Worm (Caenorhabditis elegans) whole organism, late embryonic: ENCODE results near the gene M163.5.
A peak's percentile ranks its signal among the peaks of the same experiment; 100 is the strongest.

Experiments used
- C08G9.2 ChIP-seq: sonication (generic microtip); optimal IDR thresholded peaks from 2 replicates; lab custom pipeline; 2016; ENCODE audit warnings: mild to moderate bottlenecking, missing genetic modification characterization, moderate library complexity, missing compliant biosample characterization
- F13H6.1 ChIP-seq: sonication (generic microtip); optimal IDR thresholded peaks from 2 replicates; lab custom pipeline; 2016; ENCODE audit warnings: missing genetic modification characterization, missing compliant biosample characterization
- K02D7.2 ChIP-seq: sonication (generic microtip); optimal IDR thresholded peaks from 2 replicates; lab custom pipeline; 2017; ENCODE audit warnings: mild to moderate bottlenecking, missing genetic modification characterization, missing compliant biosample characterization
- K09A11.1 ChIP-seq: sonication (generic microtip); optimal IDR thresholded peaks from 2 replicates; lab custom pipeline; 2017; ENCODE audit warnings: antibody characterized with exemption, mild to moderate bottlenecking, missing genetic modification characterization, missing compliant biosample characterization; ENCODE audit not compliant: insufficient read depth
- ama-1 ChIP-seq: fragments of 150-350 bp; optimal IDR thresholded peaks from 2 replicates; lab custom pipeline; 2014
- ceh-14 ChIP-seq: sonication (generic microtip); optimal IDR thresholded peaks from 2 replicates; lab custom pipeline; 2016; ENCODE audit warnings: missing genotype, missing genetic modification characterization, missing compliant biosample characterization
- ceh-18 ChIP-seq: sonication (generic microtip); optimal IDR thresholded peaks from 2 replicates; lab custom pipeline; 2016; ENCODE audit warnings: missing genetic modification characterization, missing compliant biosample characterization
- ceh-19 ChIP-seq: fragments of 200-800 bp; sonication (Bioruptor generic); optimal IDR thresholded peaks from 2 replicates; lab custom pipeline; 2018; ENCODE audit warnings: mild to moderate bottlenecking, missing genetic modification characterization, missing compliant biosample characterization
- ceh-2 ChIP-seq: sonication (generic microtip); optimal IDR thresholded peaks from 2 replicates; lab custom pipeline; 2016; ENCODE audit warnings: missing genotype, missing genetic modification characterization, missing compliant biosample characterization
- ceh-31 ChIP-seq: sonication (generic microtip); optimal IDR thresholded peaks from 2 replicates; lab custom pipeline; 2016; ENCODE audit warnings: missing genetic modification characterization, missing compliant biosample characterization
- ceh-34 ChIP-seq: sonication (generic microtip); optimal IDR thresholded peaks from 2 replicates; lab custom pipeline; 2016; ENCODE audit warnings: mild to moderate bottlenecking, missing genetic modification characterization, missing compliant biosample characterization
- ceh-45 ChIP-seq: fragments of 200-800 bp; sonication (Bioruptor generic); IDR thresholded peaks from 2 replicates; pipeline ENCODE4 v1.3.6; 2022; ENCODE audit warnings: missing genetic modification reagents, missing genetic modification characterization, missing compliant biosample characterization
- ceh-48 ChIP-seq: sonication (generic microtip); optimal IDR thresholded peaks from 2 replicates; lab custom pipeline; 2016; ENCODE audit warnings: missing genetic modification characterization, inconsistent platforms, missing compliant biosample characterization
- che-1 ChIP-seq: sonication (generic microtip); optimal IDR thresholded peaks from 2 replicates; lab custom pipeline; 2016; ENCODE audit warnings: mild to moderate bottlenecking, missing genetic modification characterization, missing compliant biosample characterization
- dmd-4 ChIP-seq: sonication (generic microtip); optimal IDR thresholded peaks from 2 replicates; lab custom pipeline; 2016; ENCODE audit warnings: borderline replicate concordance, missing genetic modification characterization, missing compliant biosample characterization
- dve-1 ChIP-seq: sonication (generic microtip); optimal IDR thresholded peaks from 2 replicates; lab custom pipeline; 2017; ENCODE audit warnings: antibody characterized with exemption, mild to moderate bottlenecking, missing genetic modification characterization, missing compliant biosample characterization
- elt-2 ChIP-seq: sonication (generic microtip); optimal IDR thresholded peaks from 2 replicates; lab custom pipeline; 2016; ENCODE audit warnings: missing genetic modification reagents, missing genetic modification characterization, missing compliant biosample characterization
- elt-4 ChIP-seq: sonication (generic microtip); optimal IDR thresholded peaks from 2 replicates; lab custom pipeline; 2016; ENCODE audit warnings: missing genetic modification characterization, missing compliant biosample characterization
- ets-4 ChIP-seq: sonication (generic microtip); optimal IDR thresholded peaks from 2 replicates; lab custom pipeline; 2016; ENCODE audit warnings: missing genetic modification characterization, missing compliant biosample characterization
- eyg-1 ChIP-seq: sonication (generic microtip); optimal IDR thresholded peaks from 2 replicates; lab custom pipeline; 2016; ENCODE audit warnings: missing genotype, missing genetic modification characterization, missing compliant biosample characterization
- fkh-6 ChIP-seq: sonication (generic microtip); optimal IDR thresholded peaks from 2 replicates; lab custom pipeline; 2016; ENCODE audit warnings: missing genetic modification characterization, missing compliant biosample characterization
- gmeb-2 ChIP-seq: sonication (generic microtip); optimal IDR thresholded peaks from 2 replicates; lab custom pipeline; 2016; ENCODE audit warnings: missing genetic modification characterization, inconsistent platforms, missing compliant biosample characterization
- hlh-13 ChIP-seq: fragments of 200-800 bp; sonication (Bioruptor generic); optimal IDR thresholded peaks from 2 replicates; lab custom pipeline; 2018; ENCODE audit warnings: mild to moderate bottlenecking, missing genetic modification characterization, missing compliant biosample characterization
- hlh-30 ChIP-seq: sonication (generic microtip); optimal IDR thresholded peaks from 2 replicates; lab custom pipeline; 2017; ENCODE audit warnings: antibody characterized with exemption, missing genetic modification characterization, missing compliant biosample characterization; ENCODE audit not compliant: insufficient read depth
- hlh-6 ChIP-seq: sonication (generic microtip); optimal IDR thresholded peaks from 2 replicates; lab custom pipeline; 2016; ENCODE audit warnings: missing genotype, missing genetic modification characterization, missing compliant biosample characterization
- hlh-8 ChIP-seq: sonication (generic microtip); optimal IDR thresholded peaks from 2 replicates; lab custom pipeline; 2016; ENCODE audit warnings: missing genotype, missing genetic modification characterization, missing compliant biosample characterization
- lim-6 ChIP-seq: sonication (generic microtip); optimal IDR thresholded peaks from 2 replicates; lab custom pipeline; 2016; ENCODE audit warnings: missing genetic modification characterization, missing compliant biosample characterization
- madf-2 ChIP-seq: sonication (generic microtip); optimal IDR thresholded peaks from 2 replicates; lab custom pipeline; 2017; ENCODE audit warnings: missing genetic modification characterization, missing compliant biosample characterization
- mec-3 ChIP-seq: sonication (generic microtip); optimal IDR thresholded peaks from 2 replicates; lab custom pipeline; 2016; ENCODE audit warnings: borderline replicate concordance, missing genetic modification characterization, missing compliant biosample characterization
- nfya-1 ChIP-seq: sonication (generic microtip); optimal IDR thresholded peaks from 2 replicates; lab custom pipeline; 2017; ENCODE audit warnings: missing genetic modification characterization, mild to moderate bottlenecking, missing compliant biosample characterization, antibody characterized with exemption, moderate library complexity
- nhr-232 ChIP-seq: sonication (generic microtip); optimal IDR thresholded peaks from 2 replicates; lab custom pipeline; 2016; ENCODE audit warnings: missing genetic modification characterization, missing compliant biosample characterization
- npax-4 ChIP-seq: sonication (generic microtip); optimal IDR thresholded peaks from 2 replicates; lab custom pipeline; 2016; ENCODE audit warnings: missing genetic modification characterization, missing compliant biosample characterization
- pag-3 ChIP-seq: sonication (generic microtip); optimal IDR thresholded peaks from 2 replicates; lab custom pipeline; 2016; ENCODE audit warnings: missing compliant biosample characterization, missing genetic modification characterization, borderline replicate concordance
- pat-9 ChIP-seq: fragments of 200-800 bp; sonication (Bioruptor generic); optimal IDR thresholded peaks from 2 replicates; lab custom pipeline; 2018; ENCODE audit warnings: mild to moderate bottlenecking, missing genetic modification characterization, moderate library complexity, missing compliant biosample characterization
- pax-1 ChIP-seq: fragments of 150-350 bp; optimal IDR thresholded peaks from 2 replicates; lab custom pipeline; 2014; ENCODE audit warnings: missing biosample characterization, missing genetic modification characterization
- pha-4 ChIP-seq: fragments of 150-350 bp; optimal IDR thresholded peaks from 2 replicates; lab custom pipeline; 2018; ENCODE audit warnings: missing biosample characterization, missing genetic modification reagents, missing genetic modification characterization
- pqm-1 ChIP-seq: sonication (generic microtip); optimal IDR thresholded peaks from 2 replicates; lab custom pipeline; 2016; ENCODE audit warnings: missing genetic modification characterization, missing compliant biosample characterization
- ref-2 ChIP-seq: sonication (generic microtip); optimal IDR thresholded peaks from 2 replicates; lab custom pipeline; 2016; ENCODE audit warnings: missing genetic modification characterization, missing compliant biosample characterization
- rnt-1 ChIP-seq: sonication (generic microtip); optimal IDR thresholded peaks from 2 replicates; lab custom pipeline; 2016; ENCODE audit warnings: missing genetic modification characterization, missing compliant biosample characterization
- sdc-2 ChIP-seq: sonication (generic microtip); optimal IDR thresholded peaks from 2 replicates; lab custom pipeline; 2016; ENCODE audit warnings: missing genotype, missing genetic modification characterization, missing compliant biosample characterization
- sox-2 ChIP-seq: fragments of 200-800 bp; sonication (Bioruptor generic); IDR thresholded peaks from 2 replicates; pipeline ENCODE4 v1.3.6; 2022; ENCODE audit warnings: missing genetic modification reagents, missing genetic modification characterization, missing compliant biosample characterization
- sox-4 ChIP-seq: sonication (generic microtip); optimal IDR thresholded peaks from 2 replicates; lab custom pipeline; 2017; ENCODE audit warnings: mild to moderate bottlenecking, missing genetic modification characterization, inconsistent platforms, missing compliant biosample characterization
- syd-9 ChIP-seq: sonication (generic microtip); optimal IDR thresholded peaks from 2 replicates; lab custom pipeline; 2016; ENCODE audit warnings: mild to moderate bottlenecking, missing genetic modification characterization, moderate library complexity, missing compliant biosample characterization
- tbx-2 ChIP-seq: sonication (generic microtip); optimal IDR thresholded peaks from 2 replicates; lab custom pipeline; 2016; ENCODE audit warnings: missing genetic modification characterization, missing compliant biosample characterization
- tbx-7 ChIP-seq: sonication (generic microtip); optimal IDR thresholded peaks from 2 replicates; lab custom pipeline; 2016; ENCODE audit warnings: missing genotype, missing genetic modification characterization, missing compliant biosample characterization
- ttx-3 ChIP-seq: sonication (generic microtip); optimal IDR thresholded peaks from 2 replicates; lab custom pipeline; 2016; ENCODE audit warnings: missing genetic modification reagents, missing genetic modification characterization, missing compliant biosample characterization
- unc-42 ChIP-seq: sonication (generic microtip); optimal IDR thresholded peaks from 2 replicates; lab custom pipeline; 2016; ENCODE audit warnings: missing genotype, missing genetic modification characterization, missing compliant biosample characterization
- unc-86 ChIP-seq: sonication (generic microtip); optimal IDR thresholded peaks from 2 replicates; lab custom pipeline; 2016; ENCODE audit warnings: missing genetic modification characterization, missing compliant biosample characterization
- zip-5 ChIP-seq: sonication (generic microtip); optimal IDR thresholded peaks from 2 replicates; lab custom pipeline; 2016; ENCODE audit warnings: missing genetic modification characterization, missing compliant biosample characterization
- ztf-16 ChIP-seq: sonication (generic microtip); optimal IDR thresholded peaks from 2 replicates; lab custom pipeline; 2017; ENCODE audit warnings: missing genetic modification characterization, missing compliant biosample characterization

The M163.5 gene

ce11 chrX:14489945-14490344, 16.1 kb downstream of the M163.5 start, which contains the start of gene his-24 (continued):
- TF ChIP-seq mec-3 (tag; lab: Kevin White, UChicago) (no peak), madf-2 (no peak), ceh-19 (GFP tag; lab: Kevin White, UChicago) (peak; percentile 13), ztf-16 (tag; lab: Kevin White, UChicago) (no peak), sox-4 (no peak), syd-9 (tag; lab: Kevin White, UChicago) (no peak), nhr-232 (tag; lab: Kevin White, UChicago) (no peak), unc-86 (no peak), pag-3 (tag; lab: Kevin White, UChicago) (no peak), K09A11.1 (tag; lab: Kevin White, UChicago) (no peak), fkh-6 (no peak), zip-5 (no peak), C08G9.2 (tag; lab: Kevin White, UChicago) (no peak), gmeb-2 (tag; lab: Kevin White, UChicago) (no peak), unc-42 (tag; lab: Kevin White, UChicago) (peak; percentile 20), ceh-18 (peak; percentile 63), nfya-1 (peak; percentile 73), ceh-2 (no peak), elt-2 (tag; lab: Kevin White, UChicago) (peak; percentile 28), eyg-1 (no peak), ceh-48 (tag; lab: Kevin White, UChicago) (no peak), rnt-1 (tag; lab: Kevin White, UChicago) (peak; percentile 15), ceh-34 (peak; percentile 53), F13H6.1 (no peak), lim-6 (tag; lab: Kevin White, UChicago) (no peak), K02D7.2 (tag; lab: Kevin White, UChicago) (no peak), ceh-31 (peak; percentile 45), ama-1 (lab: Kevin White, UChicago) (peak; percentile 67), sox-2 (GFP tag; lab: Robert Waterston, UW) (no peak), npax-4 (tag; lab: Kevin White, UChicago) (no peak), sdc-2 (tag; lab: Kevin White, UChicago) (peak; percentile 40), hlh-6 (no peak), che-1 (no peak), elt-4 (no peak)
- TF ChIP-seq, all 69 proteins: peak for 16

ce11 chrX:14490486-14490885, 16.6 kb downstream of the M163.5 start:
- TF ChIP-seq sdc-2 (tag; lab: Kevin White, UChicago) (no peak), ztf-16 (tag; lab: Kevin White, UChicago) (no peak), hlh-8 (tag; lab: Kevin White, UChicago) (no peak), elt-4 (peak; percentile 49)

ce11 chrX:14491103-14491502, 17.3 kb downstream of the M163.5 start:
- no peak for TF ChIP-seq madf-2
- TF ChIP-seq elt-4 = no peak
- TF ChIP-seq nfya-1 = peak; percentile 16
- no peak for TF ChIP-seq pat-9 (tag; lab: Kevin White, UChicago)
- no peak for TF ChIP-seq pqm-1
- TF ChIP-seq K09A11.1 (tag; lab: Kevin White, UChicago) = no peak
- TF ChIP-seq ref-2 (tag; lab: Kevin White, UChicago) = peak; percentile 38
- TF ChIP-seq ceh-45 = no peak
- TF ChIP-seq tbx-7 (tag; lab: Kevin White, UChicago) = no peak
- TF ChIP-seq pha-4 = no peak
- no peak for TF ChIP-seq lim-6 (tag; lab: Kevin White, UChicago)
- no peak for TF ChIP-seq ceh-14 (tag; lab: Kevin White, UChicago)
- no peak for TF ChIP-seq ttx-3 (tag; lab: Kevin White, UChicago)
- TF ChIP-seq hlh-13 (GFP tag; lab: Kevin White, UChicago) = no peak
- peak; percentile 59 for TF ChIP-seq sdc-2 (tag; lab: Kevin White, UChicago)
- no peak for TF ChIP-seq tbx-2
- peak; percentile 14 for TF ChIP-seq dmd-4 (tag; lab: Kevin White, UChicago)
- TF ChIP-seq pax-1 = no peak
- TF ChIP-seq sox-2 (GFP tag; lab: Robert Waterston, UW) = peak; percentile 55; the same call in 1 of the 2 replicates
- no peak for TF ChIP-seq pag-3 (tag; lab: Kevin White, UChicago)
- no peak for TF ChIP-seq rnt-1 (tag; lab: Kevin White, UChicago)
- no peak for TF ChIP-seq hlh-30 (tag; lab: Kevin White, UChicago)
- peak; percentile 3 for TF ChIP-seq unc-42 (tag; lab: Kevin White, UChicago)
- peak; percentile 68 for TF ChIP-seq ama-1 (lab: Kevin White, UChicago)
- TF ChIP-seq elt-2 (tag; lab: Kevin White, UChicago) = peak; percentile 13
- TF ChIP-seq ets-4 (tag; lab: Kevin White, UChicago) = no peak
- TF ChIP-seq dve-1 (tag; lab: Kevin White, UChicago) = no peak
